Worm (Caenorhabditis elegans): ENCODE data around the gene srab-10.

The srab-10 gene

DNA sequence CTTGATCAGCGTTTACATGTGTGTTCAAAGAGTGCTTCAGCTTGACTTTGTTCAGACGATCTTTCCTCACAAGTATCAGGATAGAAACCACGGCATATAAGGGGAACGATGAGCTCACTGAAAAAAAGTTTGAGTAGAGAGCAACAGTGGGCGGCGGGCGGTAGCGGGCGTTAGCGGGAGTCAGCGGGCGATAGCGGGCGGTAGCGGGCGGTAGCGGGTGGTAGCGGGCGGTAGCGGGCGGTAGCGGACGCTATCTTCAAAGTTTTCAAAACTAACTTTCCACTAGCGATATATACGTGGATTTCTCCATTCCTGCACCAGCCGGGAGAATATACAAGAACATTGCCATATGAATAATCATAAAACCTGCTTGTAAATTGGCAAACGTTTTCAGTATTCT, 847 bp upstream of the srab-10 start:
- TF ChIP-seq tab-1 (GFP tag; IDR thresholded peaks at IDR 0.05) (0 out of 2 replicates have a peak, but pooled peaks have one; percentile 37), ztf-23 (GFP tag; IDR thresholded peaks at IDR 0.05) (no peak), klf-2 (GFP tag; conservative IDR thresholded peaks at IDR 0.05) (no peak)

DNA sequence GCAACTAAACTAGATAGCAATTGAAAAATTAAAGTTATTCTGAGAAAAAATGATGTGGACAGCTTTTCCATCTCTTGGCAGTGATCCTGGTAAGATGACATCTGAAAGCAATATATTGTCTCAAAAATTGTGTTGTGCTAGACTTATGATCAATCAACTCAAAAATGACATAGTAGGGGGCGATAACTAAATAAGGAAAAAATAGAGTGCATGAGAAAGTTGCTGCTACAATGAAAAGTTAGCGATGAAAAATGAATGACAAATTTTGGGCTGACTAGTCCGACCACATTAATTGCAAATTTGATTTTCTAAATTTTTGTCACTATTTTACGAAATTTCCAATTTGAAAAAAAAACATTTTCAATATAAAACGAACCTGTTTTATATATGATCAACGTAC, 3.2 kb downstream of the srab-10 start, which contains the start of gene srab-9:
Gene srab-9, minus strand, starts transcription at position 101 of the 400 bp plus-strand sequence.
- TF ChIP-seq ztf-29 (GFP tag; IDR thresholded peaks at IDR 0.05) (no peak), ztf-23 (GFP tag; IDR thresholded peaks at IDR 0.05) (no peak), cog-1 (tag; optimal IDR thresholded peaks at IDR 0.05) (no peak)

DNA sequence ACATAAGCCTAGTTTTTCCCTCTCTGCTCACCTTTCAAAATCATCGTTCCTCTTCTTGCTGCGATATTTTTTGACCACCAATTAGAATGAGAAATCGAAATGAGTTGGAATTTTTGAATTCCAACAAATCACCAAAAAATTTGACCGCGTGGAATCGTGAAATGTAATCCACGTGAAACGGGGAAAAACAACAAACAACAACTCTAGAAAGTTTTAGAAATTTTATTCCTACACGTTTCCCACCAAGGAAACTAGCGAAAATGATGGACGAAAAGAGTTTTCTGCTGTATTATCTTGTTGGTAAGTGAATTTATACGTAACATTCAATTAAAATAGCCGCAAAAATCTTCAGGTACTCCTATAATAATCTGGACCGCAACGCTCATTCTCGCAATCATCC, 5.9 kb downstream of the srab-10 start, which contains the start of the genes irld-3 and F02C9.1:
Gene irld-3, minus strand, starts transcription at position 101 of the 400 bp plus-strand sequence.
Gene F02C9.1, plus strand, starts transcription at position 216 of the 400 bp plus-strand sequence.
- TF ChIP-seq med-1 (GFP tag; optimal IDR thresholded peaks at IDR 0.05; ENCODE audit: insufficient read depth) (no peak), ztf-23 (GFP tag; IDR thresholded peaks at IDR 0.05) (no peak), klf-2 (GFP tag; conservative IDR thresholded peaks at IDR 0.05) (no peak), cog-1 (tag; optimal IDR thresholded peaks at IDR 0.05) (no peak), ref-1 (GFP tag; conservative IDR thresholded peaks at IDR 0.05) (no peak), flt-1 (GFP tag; IDR thresholded peaks at IDR 0.05) (no peak), T22C8.4 (GFP tag; IDR thresholded peaks at IDR 0.05) (no peak), ztf-29 (GFP tag; IDR thresholded peaks at IDR 0.05) (no peak), tab-1 (GFP tag; IDR thresholded peaks at IDR 0.05) (no peak)

DNA sequence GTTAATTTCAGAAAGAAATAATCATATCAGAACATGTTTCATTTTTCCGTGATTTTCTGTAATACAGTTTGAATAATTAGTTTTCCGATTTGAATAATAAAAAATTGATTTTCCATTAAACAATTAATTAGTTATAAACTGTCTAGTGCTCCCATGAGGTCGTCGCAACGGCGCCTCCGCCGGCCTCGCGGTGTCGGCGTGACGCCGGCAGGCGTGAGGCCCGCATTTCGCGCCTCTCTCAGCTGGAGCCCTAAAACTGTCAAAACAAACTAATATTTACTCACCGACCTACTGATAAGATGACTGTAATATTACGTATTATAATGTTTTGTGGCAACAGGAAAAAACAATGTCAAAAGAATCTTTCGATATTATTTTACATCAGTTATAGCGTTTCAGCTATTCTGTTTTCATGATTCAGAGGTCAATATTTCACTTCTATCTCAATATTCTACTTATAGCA, 11.1 kb downstream of the srab-10 start, which contains the start of gene F02C9.2:
Gene F02C9.2, plus strand, starts transcription at position 413 of the 463 bp plus-strand sequence.
- TF ChIP-seq flt-1 (GFP tag; IDR thresholded peaks at IDR 0.05) (no peak), med-1 (GFP tag; optimal IDR thresholded peaks at IDR 0.05; ENCODE audit: insufficient read depth) (no peak), ztf-29 (GFP tag; IDR thresholded peaks at IDR 0.05) (no peak), cog-1 (tag; optimal IDR thresholded peaks at IDR 0.05) (no peak), klf-2 (GFP tag; conservative IDR thresholded peaks at IDR 0.05) (no peak), T22C8.4 (GFP tag; IDR thresholded peaks at IDR 0.05) (no peak), ztf-23 (GFP tag; IDR thresholded peaks at IDR 0.05) (no peak)

DNA sequence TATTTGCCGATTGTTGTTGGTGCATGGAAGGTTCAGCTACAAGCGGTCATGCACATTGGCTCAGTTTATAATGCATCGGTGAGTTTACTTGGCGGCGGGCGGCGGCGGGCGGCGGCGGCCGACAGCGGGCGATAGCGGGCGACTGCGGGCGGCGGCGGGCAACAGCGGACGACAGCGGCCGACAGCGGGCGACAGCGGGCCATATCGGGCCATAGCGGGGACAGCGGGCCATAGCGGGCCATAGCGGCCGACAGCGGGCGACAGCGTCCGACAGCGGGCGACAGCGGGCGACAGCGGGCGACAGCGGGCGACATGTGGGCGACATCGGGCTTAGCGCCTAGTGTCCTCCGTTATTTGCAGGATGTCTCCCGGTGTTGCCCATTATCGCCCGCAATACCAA, 12.3 kb downstream of the srab-10 start:
- TF ChIP-seq ref-1 (GFP tag; conservative IDR thresholded peaks at IDR 0.05) (no peak), flt-1 (GFP tag; IDR thresholded peaks at IDR 0.05) (peak; percentile 48; the same call in 1 of the 2 replicates), ztf-29 (GFP tag; IDR thresholded peaks at IDR 0.05) (no peak), tab-1 (GFP tag; IDR thresholded peaks at IDR 0.05) (no peak), med-1 (GFP tag; optimal IDR thresholded peaks at IDR 0.05; ENCODE audit: insufficient read depth) (no peak), cog-1 (tag; optimal IDR thresholded peaks at IDR 0.05) (no peak)

DNA sequence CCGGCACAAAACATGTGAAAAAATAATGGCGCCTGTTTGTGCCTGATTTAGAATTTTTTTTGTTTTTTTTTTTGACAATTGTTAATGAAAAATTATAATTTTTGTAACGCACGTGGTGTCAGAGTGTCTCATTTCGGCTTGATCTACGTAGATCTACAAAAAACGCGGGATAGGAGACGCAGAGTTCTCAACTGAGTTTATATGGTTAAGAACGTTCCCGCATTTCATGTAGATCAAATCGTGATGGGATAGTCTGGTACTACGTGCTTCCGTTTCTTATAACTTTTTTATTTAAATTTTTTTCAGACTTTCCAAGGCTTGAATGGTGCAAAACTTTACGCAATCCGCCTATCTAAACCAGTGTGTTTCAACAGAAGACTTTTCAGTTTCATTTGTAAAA, 15.6 kb downstream of the srab-10 start, which contains the start of gene tat-6:
Gene tat-6, plus strand, starts transcription at position 301 of the 400 bp plus-strand sequence.
- no peak for TF ChIP-seq flt-1 (GFP tag; IDR thresholded peaks at IDR 0.05)
- no peak for TF ChIP-seq med-1 (GFP tag; optimal IDR thresholded peaks at IDR 0.05; ENCODE audit: insufficient read depth)
- TF ChIP-seq cog-1 (tag; optimal IDR thresholded peaks at IDR 0.05), result no peak

DNA sequence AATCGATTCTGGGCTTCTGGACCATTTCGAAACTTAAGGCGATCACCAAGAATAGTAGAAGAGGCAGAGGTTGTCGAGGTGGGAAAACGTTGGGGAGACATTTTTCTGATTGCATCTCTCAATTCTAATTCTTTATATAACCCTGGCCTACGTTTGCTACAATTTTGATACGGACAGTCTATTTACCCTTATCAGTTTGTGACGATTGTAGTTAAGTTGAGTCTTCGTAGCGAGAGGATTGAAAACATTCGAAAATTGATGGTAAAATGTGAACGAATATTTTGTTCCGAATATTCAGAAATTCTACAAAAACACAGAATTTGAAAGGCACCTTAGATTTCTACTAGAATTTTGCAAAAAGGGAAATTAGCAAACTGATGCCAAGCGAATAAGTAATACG, 16.7 kb downstream of the srab-10 start, which contains the start of gene Y73C8C.10:
Gene Y73C8C.10, minus strand, starts transcription at position 101 of the 400 bp plus-strand sequence.
- TF ChIP-seq tab-1 (GFP tag; IDR thresholded peaks at IDR 0.05) (no peak), ztf-29 (GFP tag; IDR thresholded peaks at IDR 0.05) (no peak), ztf-23 (GFP tag; IDR thresholded peaks at IDR 0.05) (no peak), ref-1 (GFP tag; conservative IDR thresholded peaks at IDR 0.05) (no peak), flt-1 (GFP tag; IDR thresholded peaks at IDR 0.05) (no peak), cog-1 (tag; optimal IDR thresholded peaks at IDR 0.05) (no peak), klf-2 (GFP tag; conservative IDR thresholded peaks at IDR 0.05) (no peak), med-1 (GFP tag; optimal IDR thresholded peaks at IDR 0.05; ENCODE audit: insufficient read depth) (no peak), T22C8.4 (GFP tag; IDR thresholded peaks at IDR 0.05) (no peak)

DNA sequence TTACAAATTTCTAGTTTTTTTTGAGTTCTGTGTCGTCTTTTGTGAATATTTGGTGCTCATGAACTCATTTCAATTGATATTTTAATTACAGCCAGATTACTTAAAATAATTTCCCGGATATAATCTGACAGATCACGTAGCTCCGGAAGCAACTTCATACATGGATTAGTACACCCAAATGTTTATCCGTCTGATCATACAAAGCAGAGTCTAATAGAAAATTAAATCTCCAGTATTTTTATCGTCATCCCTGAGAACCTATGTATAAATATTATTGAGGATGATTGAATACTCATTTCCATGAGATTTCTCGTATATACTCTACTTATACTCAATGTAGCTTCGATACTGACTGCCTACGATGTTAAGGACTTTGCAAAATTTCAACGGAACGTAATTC, 19.5 kb downstream of the srab-10 start, which contains the start of gene Y73C8C.12:
Gene Y73C8C.12, plus strand, starts transcription at position 301 of the 400 bp plus-strand sequence.
- no peak for TF ChIP-seq ztf-29 (GFP tag; IDR thresholded peaks at IDR 0.05)
- TF ChIP-seq ztf-23 (GFP tag; IDR thresholded peaks at IDR 0.05), result no peak
- no peak for TF ChIP-seq klf-2 (GFP tag; conservative IDR thresholded peaks at IDR 0.05)
- TF ChIP-seq med-1 (GFP tag; optimal IDR thresholded peaks at IDR 0.05; ENCODE audit: insufficient read depth), result no peak

DNA sequence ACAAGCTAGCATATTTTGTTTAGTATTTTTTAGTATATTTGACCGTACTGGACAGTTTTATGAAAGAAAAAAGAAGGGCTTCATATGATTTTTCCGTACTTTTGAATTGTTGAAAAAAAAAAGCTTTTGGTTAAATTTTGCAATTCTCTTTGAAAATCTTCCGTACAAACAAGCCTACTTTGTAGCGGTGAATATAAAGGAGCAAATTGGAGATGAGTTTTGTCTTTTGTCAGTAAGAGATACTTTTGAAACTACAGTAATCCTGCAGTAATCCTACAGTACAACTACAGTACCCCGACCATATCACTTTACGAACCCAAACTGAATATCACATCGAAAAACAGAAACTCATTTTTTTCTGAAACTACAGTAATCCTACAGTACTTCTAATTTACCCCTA, 22.0 kb downstream of the srab-10 start:
- TF ChIP-seq ztf-29 (GFP tag; IDR thresholded peaks at IDR 0.05) (no peak), ref-1 (GFP tag; conservative IDR thresholded peaks at IDR 0.05) (no peak), T22C8.4 (GFP tag; IDR thresholded peaks at IDR 0.05) (no peak), tab-1 (GFP tag; IDR thresholded peaks at IDR 0.05) (no peak), flt-1 (GFP tag; IDR thresholded peaks at IDR 0.05) (no peak), ztf-23 (GFP tag; IDR thresholded peaks at IDR 0.05) (no peak), cog-1 (tag; optimal IDR thresholded peaks at IDR 0.05) (no peak), klf-2 (GFP tag; conservative IDR thresholded peaks at IDR 0.05) (no peak)

DNA sequence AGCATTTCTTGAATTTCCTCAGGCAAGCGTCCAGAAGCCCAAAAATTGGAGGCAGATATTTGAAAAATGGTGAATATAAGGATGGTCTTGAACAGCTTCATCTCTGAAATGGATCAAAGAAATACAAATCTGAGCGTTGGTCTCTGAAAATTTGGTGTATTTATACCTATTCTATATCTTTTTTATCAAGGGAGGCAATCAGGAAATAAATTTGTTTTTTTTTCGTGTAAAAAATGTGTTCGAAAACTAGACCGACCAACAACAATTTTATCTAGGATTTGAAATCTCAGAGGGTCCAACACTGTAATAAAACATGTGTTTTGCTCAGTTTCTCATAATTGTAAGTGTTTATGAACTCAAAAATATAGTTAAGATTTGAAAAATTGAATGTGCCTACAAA, 22.7 kb downstream of the srab-10 start, which contains the start of gene srt-56:
Gene srt-56, minus strand, starts transcription at position 101 of the 400 bp plus-strand sequence.
- TF ChIP-seq ztf-23 (GFP tag; IDR thresholded peaks at IDR 0.05), result no peak
- no peak for TF ChIP-seq flt-1 (GFP tag; IDR thresholded peaks at IDR 0.05)
- TF ChIP-seq med-1 (GFP tag; optimal IDR thresholded peaks at IDR 0.05; ENCODE audit: insufficient read depth), result no peak
- no peak for TF ChIP-seq ref-1 (GFP tag; conservative IDR thresholded peaks at IDR 0.05)
- no peak for TF ChIP-seq klf-2 (GFP tag; conservative IDR thresholded peaks at IDR 0.05)

DNA sequence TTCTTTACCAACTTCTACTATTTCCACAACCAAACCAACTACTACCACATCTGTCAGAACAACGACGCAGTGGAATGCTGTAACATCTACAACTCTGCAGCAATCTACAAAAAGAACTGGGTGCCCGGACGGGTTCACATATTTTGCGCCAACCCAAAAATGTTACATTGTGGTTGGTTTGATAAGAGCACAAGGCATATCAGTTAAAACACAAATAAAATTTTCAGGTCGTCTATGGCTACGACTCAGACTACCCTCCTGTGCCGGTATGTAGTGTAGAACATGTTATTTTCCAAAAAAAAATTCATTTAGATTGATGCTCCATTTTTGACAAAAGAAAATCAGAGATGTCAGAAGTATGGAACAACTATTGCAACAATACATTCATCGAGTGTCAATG, 25.2 kb downstream of the srab-10 start:
- TF ChIP-seq T22C8.4 (GFP tag; IDR thresholded peaks at IDR 0.05) (no peak), ztf-23 (GFP tag; IDR thresholded peaks at IDR 0.05) (no peak), tab-1 (GFP tag; IDR thresholded peaks at IDR 0.05) (no peak), ztf-29 (GFP tag; IDR thresholded peaks at IDR 0.05) (no peak), klf-2 (GFP tag; conservative IDR thresholded peaks at IDR 0.05) (no peak), flt-1 (GFP tag; IDR thresholded peaks at IDR 0.05) (no peak), cog-1 (tag; optimal IDR thresholded peaks at IDR 0.05) (no peak), med-1 (GFP tag; optimal IDR thresholded peaks at IDR 0.05; ENCODE audit: insufficient read depth) (no peak), ref-1 (GFP tag; conservative IDR thresholded peaks at IDR 0.05) (no peak)

Data from whole organism, midembryonic.